Fruit fly (Drosophila melanogaster) ovary, adult (tissue): ENCODE data around the gene c12.2.

Experiments
- CG17801 ChIP-seq: fragments of 200-800 bp; optimal IDR thresholded peaks from 2 replicates; lab custom pipeline; 2019; ENCODE audit warnings: missing biosample characterization, mild to moderate bottlenecking, missing genetic modification characterization, moderate library complexity; ENCODE audit not compliant: partially characterized antibody

The c12.2 gene

dm6 chrX:9332208-9332607 lies 13.0 kb downstream of the c12.2 start:
- no peak for TF ChIP-seq CG17801

DNA sequence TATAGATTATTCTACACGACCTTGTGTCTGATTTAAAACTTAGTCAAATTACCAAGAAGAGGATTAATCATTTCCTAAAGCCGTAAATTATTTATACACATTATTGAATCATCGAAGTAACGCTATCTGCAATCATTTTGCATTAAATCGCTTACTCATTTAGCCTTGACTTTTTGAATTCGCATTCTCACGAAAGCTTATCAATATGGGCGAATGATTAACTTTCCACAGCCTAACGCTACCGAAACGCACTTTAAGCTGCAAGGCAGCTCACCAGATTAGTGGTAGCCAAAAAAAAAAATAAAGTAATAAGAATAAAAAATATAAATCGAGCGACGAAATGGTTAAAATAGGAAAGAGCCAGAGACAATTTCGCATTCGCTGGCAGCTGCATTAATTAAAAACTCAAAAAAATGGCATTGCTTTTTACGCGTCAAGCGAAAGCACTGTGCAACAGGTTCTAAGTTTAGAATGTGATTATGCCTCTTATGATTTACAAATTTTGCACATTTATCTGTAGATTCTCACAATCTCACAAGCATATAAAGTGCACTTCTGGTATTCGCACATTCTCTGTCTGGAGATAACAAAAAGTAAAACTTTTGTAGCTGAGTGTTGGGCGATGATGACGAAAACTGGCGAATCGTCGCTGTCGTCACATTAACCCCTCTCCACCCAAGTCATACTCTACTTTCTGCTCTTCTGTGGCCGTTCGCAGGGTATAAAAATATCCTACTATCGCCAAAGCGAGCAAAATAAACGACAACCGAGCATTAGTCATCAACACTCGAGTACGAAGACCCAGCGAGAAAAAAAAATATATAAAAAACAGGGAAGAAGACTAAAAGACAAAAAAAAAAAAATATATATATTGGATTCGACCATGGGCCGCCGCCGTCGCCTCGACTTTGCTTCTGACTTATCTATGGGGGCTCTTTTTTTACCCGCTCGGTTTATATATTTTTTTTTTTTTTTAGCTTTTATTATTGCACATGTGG lies 24.6 kb downstream of the c12.2 start:
- TF ChIP-seq CG17801 = peak; percentile 84

DNA sequence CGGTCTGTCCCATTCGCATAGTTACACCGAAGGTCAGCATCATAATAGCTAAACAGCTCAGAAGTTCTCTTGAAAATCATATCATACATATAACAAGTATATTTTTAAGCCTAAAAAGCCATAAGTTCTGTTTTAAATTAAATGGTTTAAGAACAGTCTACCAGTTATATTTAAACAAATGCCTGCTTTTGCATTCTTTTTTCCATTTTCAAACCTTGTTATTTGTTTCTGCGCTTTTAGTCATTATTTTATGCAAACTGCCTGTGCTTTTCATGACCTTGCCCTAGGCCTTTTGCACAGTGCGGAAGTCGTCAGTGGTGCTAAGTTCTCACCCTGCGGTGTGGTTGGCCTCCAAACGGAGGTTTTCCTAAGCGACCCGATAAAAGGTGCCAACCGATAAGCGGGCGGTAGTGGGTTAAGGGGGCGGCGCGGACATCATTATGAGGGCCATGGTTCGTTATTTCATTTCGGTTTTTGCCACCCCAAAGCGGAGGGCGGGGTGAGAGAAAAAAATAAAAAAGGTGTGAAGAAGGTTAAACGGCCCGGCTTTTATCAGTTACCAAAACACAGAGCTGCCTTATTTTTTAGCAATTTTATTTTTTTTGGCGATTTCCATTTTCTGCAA lies 25.4 kb downstream of the c12.2 start:
- TF ChIP-seq CG17801 = peak; percentile 66

dm6 chrX:9345522-9345921 lies 26.4 kb downstream of the c12.2 start:
- TF ChIP-seq CG17801 = no peak

DNA sequence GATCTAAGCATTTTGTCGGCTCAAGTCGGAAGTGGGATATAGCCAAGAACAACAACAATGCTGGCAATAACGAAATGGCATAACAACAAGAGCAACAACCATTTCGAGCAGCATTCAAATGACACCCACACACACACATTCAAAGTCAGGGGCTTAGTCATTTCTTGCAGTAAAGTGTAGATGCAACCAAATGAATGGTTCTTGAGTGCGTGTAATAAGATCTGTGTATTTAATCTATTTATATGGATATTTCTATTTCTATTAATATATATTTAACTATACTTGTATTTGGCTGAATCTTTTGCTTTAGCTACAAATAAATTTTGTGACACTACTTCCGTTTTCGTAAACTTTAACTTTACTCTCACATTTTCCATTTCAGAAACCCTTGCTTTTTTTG lies 28.6 kb downstream of the c12.2 start:
- TF ChIP-seq CG17801 = no peak

DNA sequence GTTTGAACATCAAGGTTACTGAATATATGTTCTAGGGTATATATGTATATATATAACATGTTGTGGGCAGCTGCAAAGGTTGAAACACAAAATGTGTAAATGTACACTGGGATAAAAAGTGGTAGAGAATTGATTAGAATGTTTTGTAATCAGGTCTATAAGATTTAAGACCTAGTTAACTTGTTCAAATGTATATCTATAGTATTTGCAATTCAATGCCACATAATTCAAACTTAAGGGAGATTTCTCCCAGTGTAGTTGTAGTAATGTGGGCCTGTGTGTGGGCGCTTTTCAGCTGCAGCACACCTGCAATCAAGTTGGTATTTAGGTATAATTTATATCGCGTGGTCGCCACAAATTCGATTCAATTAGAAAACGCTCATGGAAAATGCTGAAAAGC lies 30.1 kb downstream of the c12.2 start:
- TF ChIP-seq CG17801 = no peak

- TF ChIP-seq CG17801 = peak; percentile 12
Observed at dm6 chrX:9350309-9350708, 31.1 kb downstream of the c12.2 start.

dm6 chrX:9352112-9353096 lies 33.2 kb downstream of the c12.2 start:
- TF ChIP-seq CG17801 = peak; percentile 29

DNA sequence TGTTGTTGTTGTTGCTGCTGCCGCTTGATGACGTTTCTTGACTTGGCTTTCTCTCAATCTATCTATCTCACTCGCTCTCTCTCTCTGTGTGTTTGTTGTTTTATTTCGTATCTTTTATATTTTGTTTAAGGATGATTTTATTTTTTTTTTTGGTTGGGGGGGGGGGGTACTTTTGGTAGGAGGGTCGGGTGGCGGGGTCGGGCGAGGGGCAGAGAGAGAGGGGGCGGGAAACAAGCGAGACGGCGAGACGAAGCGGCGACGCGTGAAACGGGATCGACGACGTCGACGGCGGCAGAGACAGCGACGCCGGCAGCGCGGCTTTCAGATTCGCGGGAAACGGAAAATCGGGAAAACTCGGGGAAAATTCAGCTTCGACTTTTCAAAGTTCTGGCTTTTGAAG lies 35.6 kb downstream of the c12.2 start:
- TF ChIP-seq CG17801 = no peak

DNA sequence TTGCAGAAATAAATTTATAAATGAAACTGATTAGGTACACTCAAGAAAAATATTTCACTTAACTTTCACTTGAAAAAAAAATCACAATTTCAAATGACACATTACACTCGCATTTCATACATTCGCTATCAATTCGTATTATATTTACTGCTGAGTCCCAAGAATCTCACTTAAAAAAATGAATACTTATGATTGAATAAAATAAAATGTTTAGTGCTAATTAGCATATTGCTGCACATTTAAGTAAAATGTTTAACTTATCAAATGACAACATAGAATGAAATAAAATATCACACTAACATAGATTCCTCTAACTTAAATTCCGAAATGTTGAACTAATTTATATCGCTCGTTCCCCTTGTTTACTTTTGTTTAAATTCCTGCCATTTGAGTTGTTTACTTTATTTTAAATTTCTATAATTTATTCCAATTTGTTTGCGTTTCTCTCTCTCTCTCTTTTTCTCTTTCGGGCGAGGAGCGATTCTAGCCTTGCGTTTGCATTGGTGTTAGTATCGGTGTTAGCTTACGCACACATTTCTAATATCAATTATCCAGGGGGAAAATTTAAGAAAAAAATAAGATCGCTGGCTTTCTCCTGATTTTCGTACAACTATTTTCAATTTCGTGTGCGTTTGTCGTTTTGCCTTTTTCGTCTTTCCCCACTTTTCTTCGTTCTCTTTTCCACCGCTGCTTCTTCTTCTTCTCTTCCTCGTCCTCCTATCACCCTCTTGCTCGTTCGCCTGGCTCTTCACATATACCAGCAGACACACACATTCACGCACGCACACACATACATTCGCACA lies 36.2 kb downstream of the c12.2 start:
- no peak for TF ChIP-seq CG17801

- peak; percentile 5 for TF ChIP-seq CG17801
Observed at dm6 chrX:9355996-9356708, 37.0 kb downstream of the c12.2 start, which contains the start of the genes Zdhhc8 and BCL7-like. Gene Zdhhc8 (minus strand): TSS chrX:9356227. Gene BCL7-like (plus strand): TSS chrX:9356634.
